Worm (Caenorhabditis elegans) whole organism, young adult: Measurements from ENCODE around the gene atf-7.
A peak's percentile ranks its signal among the peaks of the same experiment; 100 is the strongest.

Experiments
- F10E7.11 ChIP-seq: sonication (generic microtip); optimal IDR thresholded peaks from 2 replicates; lab custom pipeline; 2017; ENCODE audit warnings: mild to moderate bottlenecking, missing genetic modification characterization, moderate library complexity, missing compliant biosample characterization
- K12H6.12 ChIP-seq: fragments of 200-800 bp; sonication (Bioruptor generic); optimal IDR thresholded peaks from 2 replicates; lab custom pipeline; 2018; ENCODE audit warnings: mild to moderate bottlenecking, missing genetic modification characterization, missing compliant biosample characterization
- aptf-3 ChIP-seq: fragments of 200-800 bp; sonication (Bioruptor generic); IDR thresholded peaks from 2 replicates; pipeline ENCODE4 v1.3.6; 2022; ENCODE audit warnings: missing genetic modification characterization, missing compliant biosample characterization
- atf-7 ChIP-seq: sonication (generic microtip); optimal IDR thresholded peaks from 2 replicates; lab custom pipeline; 2017; ENCODE audit warnings: mild to moderate bottlenecking, missing genetic modification characterization, missing compliant biosample characterization
- ccch-3 ChIP-seq: fragments of 200-800 bp; sonication (Bioruptor generic); optimal IDR thresholded peaks from 2 replicates; lab custom pipeline; 2018; ENCODE audit warnings: mild to moderate bottlenecking, missing genetic modification characterization, missing compliant biosample characterization
- cebp-1 ChIP-seq, 2 experiments: fragments of 200-800 bp in 1 of 2; sonication (Bioruptor generic) in 1 of 2; sonication (generic microtip) in 1 of 2; IDR thresholded peaks in 1 of 2; optimal IDR thresholded peaks in 1 of 2; 2 replicates each; pipeline versions ENCODE4 v1.3.6 to Lab custom; 2017 to 2022; ENCODE audit warnings: missing compliant biosample characterization in 2 of 2, missing genetic modification characterization in 2 of 2, mild to moderate bottlenecking in 1 of 2, missing genetic modification reagents in 1 of 2, moderate library complexity in 1 of 2
- ceh-100 ChIP-seq: fragments of 200-800 bp; sonication (Bioruptor generic); IDR thresholded peaks from 2 replicates; pipeline ENCODE4 v1.3.6; 2022; ENCODE audit warnings: missing genetic modification reagents, missing genetic modification characterization, missing compliant biosample characterization
- ceh-27 ChIP-seq: fragments of 200-800 bp; sonication (Bioruptor generic); optimal IDR thresholded peaks from 2 replicates; lab custom pipeline; 2018; ENCODE audit warnings: mild to moderate bottlenecking, missing genetic modification characterization, moderate library complexity, missing compliant biosample characterization
- ceh-40 ChIP-seq: fragments of 200-800 bp; sonication (Bioruptor generic); IDR thresholded peaks from 2 replicates; pipeline ENCODE4 v1.3.6; 2022; ENCODE audit warnings: missing genetic modification characterization, missing compliant biosample characterization
- ceh-58 ChIP-seq: fragments of 200-800 bp; sonication (Bioruptor generic); IDR thresholded peaks from 2 replicates; pipeline ENCODE4 v1.3.6; 2022; ENCODE audit warnings: missing genetic modification characterization, missing compliant biosample characterization
- dpff-1 ChIP-seq: sonication (generic microtip); optimal IDR thresholded peaks from 2 replicates; lab custom pipeline; 2017; ENCODE audit warnings: mild to moderate bottlenecking, missing genetic modification characterization, missing compliant biosample characterization
- dpl-1 ChIP-seq: fragments of 150-350 bp; optimal IDR thresholded peaks from 2 replicates; lab custom pipeline; 2014; ENCODE audit warnings: missing biosample characterization, missing genetic modification reagents, missing genetic modification characterization
- egrh-3 ChIP-seq: fragments of 200-800 bp; sonication (Bioruptor generic); IDR thresholded peaks from 2 replicates; pipeline ENCODE4 v1.3.6; 2022; ENCODE audit warnings: missing genetic modification reagents, missing genetic modification characterization, missing compliant biosample characterization
- fkh-3 ChIP-seq: sonication (generic microtip); optimal IDR thresholded peaks from 2 replicates; lab custom pipeline; 2016; ENCODE audit warnings: mild to moderate bottlenecking, missing genetic modification characterization, missing compliant biosample characterization
- hmg-1.2 ChIP-seq: fragments of 200-800 bp; sonication (Bioruptor generic); IDR thresholded peaks from 2 replicates; pipeline ENCODE4 v1.3.6; 2022; ENCODE audit warnings: missing genetic modification reagents, missing genetic modification characterization, missing compliant biosample characterization
- lag-1 ChIP-seq: fragments of 200-800 bp; sonication (Bioruptor generic); IDR thresholded peaks from 2 replicates; pipeline ENCODE4 v1.3.6; 2022; ENCODE audit warnings: missing genetic modification reagents, missing genetic modification characterization, missing compliant biosample characterization
- let-526 ChIP-seq: fragments of 200-800 bp; sonication (Bioruptor generic); IDR thresholded peaks from 2 replicates; pipeline ENCODE4 v1.3.6; 2022; ENCODE audit warnings: missing genetic modification reagents, missing genetic modification characterization, missing compliant biosample characterization
- lir-1 ChIP-seq: fragments of 200-800 bp; sonication (Bioruptor generic); conservative IDR thresholded peaks from 2 replicates; pipeline ENCODE4 v1.3.6; 2022; ENCODE audit warnings: missing genetic modification reagents, missing genetic modification characterization, missing compliant biosample characterization
- nhr-27 ChIP-seq: fragments of 200-800 bp; sonication (Bioruptor generic); optimal IDR thresholded peaks from 2 replicates; lab custom pipeline; 2018; ENCODE audit warnings: mild to moderate bottlenecking, missing genetic modification characterization, moderate library complexity, missing compliant biosample characterization
- nhr-80 ChIP-seq: sonication (generic microtip); optimal IDR thresholded peaks from 2 replicates; lab custom pipeline; 2016; ENCODE audit warnings: missing genetic modification characterization, missing compliant biosample characterization
- sdz-38 ChIP-seq: sonication (generic microtip); optimal IDR thresholded peaks from 2 replicates; lab custom pipeline; 2016; ENCODE audit warnings: missing genotype, missing genetic modification characterization, missing compliant biosample characterization
- sea-2 ChIP-seq: fragments of 200-800 bp; sonication (Bioruptor generic); IDR thresholded peaks from 2 replicates; pipeline ENCODE4 v1.3.6; 2022; ENCODE audit warnings: missing genetic modification characterization, missing compliant biosample characterization
- snpc-1.1 ChIP-seq: sonication (generic microtip); optimal IDR thresholded peaks from 2 replicates; lab custom pipeline; 2017; ENCODE audit warnings: missing genetic modification characterization, mild to moderate bottlenecking, missing compliant biosample characterization, antibody characterized with exemption, moderate library complexity, missing genotype, missing genetic modification reagents; ENCODE audit not compliant: insufficient read depth
- snpc-4 ChIP-seq, 5 experiments: fragments of 150-350 bp in 1 of 5; sonication (generic microtip) in 4 of 5; optimal IDR thresholded peaks; 2 replicates each; lab custom pipeline; 2014 to 2018; ENCODE audit warnings: missing genetic modification characterization in 5 of 5, missing biosample characterization in 3 of 5, antibody characterized with exemption in 2 of 5, mild to moderate bottlenecking in 2 of 5, missing compliant biosample characterization in 2 of 5, missing genotype in 2 of 5, moderate library complexity in 2 of 5, missing genetic modification reagents in 1 of 5
- tbp1 ChIP-seq: fragments of 200-800 bp; sonication (Bioruptor generic); optimal IDR thresholded peaks from 2 replicates; lab custom pipeline; 2018; ENCODE audit warnings: mild to moderate bottlenecking, missing genetic modification characterization, missing compliant biosample characterization
- tlf-1 ChIP-seq: fragments of 200-800 bp; sonication (Bioruptor generic); optimal IDR thresholded peaks from 2 replicates; lab custom pipeline; 2018; ENCODE audit warnings: mild to moderate bottlenecking, missing genetic modification characterization, missing compliant biosample characterization
- unc-130 ChIP-seq: sonication (generic microtip); optimal IDR thresholded peaks from 2 replicates; lab custom pipeline; 2016; ENCODE audit warnings: missing genetic modification reagents, missing genetic modification characterization, missing compliant biosample characterization
- xnd-1 ChIP-seq: sonication (generic microtip); optimal IDR thresholded peaks from 2 replicates; lab custom pipeline; 2016; ENCODE audit warnings: missing genotype, missing genetic modification reagents, missing genetic modification characterization, missing compliant biosample characterization
- ztf-25 ChIP-seq: fragments of 200-800 bp; sonication (Bioruptor generic); IDR thresholded peaks from 2 replicates; pipeline ENCODE4 v1.3.6; 2022; ENCODE audit warnings: missing genetic modification reagents, missing genetic modification characterization, missing compliant biosample characterization

The atf-7 gene

DNA sequence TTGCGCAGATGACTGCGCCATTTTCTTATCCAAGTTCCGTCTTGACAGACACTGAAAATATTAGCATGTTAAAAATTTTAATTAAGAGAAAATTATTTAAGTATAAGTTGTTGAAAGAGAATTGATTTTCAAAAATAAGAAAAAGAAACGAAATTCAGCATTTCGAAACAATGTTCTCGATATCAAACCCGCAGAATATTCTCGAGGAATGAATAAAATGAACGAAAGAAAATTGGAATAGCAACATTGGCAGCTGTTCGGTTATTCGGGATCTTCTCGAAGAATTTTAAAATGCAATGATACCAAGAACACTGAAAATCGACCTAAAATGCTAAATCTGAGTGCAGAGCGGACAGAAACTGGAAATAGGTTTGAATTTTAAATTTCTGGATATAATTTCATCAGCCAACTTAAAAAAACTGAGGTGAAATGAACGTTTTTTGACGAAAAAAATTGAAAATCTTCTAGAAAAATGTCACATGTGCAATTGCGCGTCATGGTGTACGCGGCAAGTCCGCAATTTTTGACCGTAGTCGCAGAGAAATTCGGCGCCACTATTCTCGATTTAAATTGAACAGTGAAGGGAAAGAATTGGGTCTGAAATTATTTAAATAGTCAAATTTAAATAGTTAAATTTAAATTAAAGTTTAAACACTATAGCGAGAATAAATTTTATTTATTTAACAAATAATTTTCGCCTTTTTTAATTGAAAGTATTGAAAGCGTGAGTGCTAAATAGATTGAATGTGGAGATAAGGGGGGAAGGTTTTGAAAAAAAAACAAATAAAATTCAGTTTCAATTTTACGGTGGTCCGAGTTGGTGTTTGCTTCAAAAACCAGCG, 9.4 kb upstream of the atf-7 start, which contains the start of the genes cct-5 and F25F2.1 (continued):
- no peak for TF ChIP-seq sea-2 (GFP tag; lab: Robert Waterston, UW)
- peak; percentile 96 for TF ChIP-seq dpl-1
- TF ChIP-seq sdz-38 (tag; lab: Kevin White, UChicago) = no peak
- TF ChIP-seq snpc-4 (GFP tag; optimal IDR thresholded peaks at IDR 0.05; lab: Kevin White, UChicago) = no peak
- peak in 3 of 4 experiments; percentile 21 to 46 (median 38) for TF ChIP-seq snpc-4 (tag; optimal IDR thresholded peaks at IDR 0.05; lab: Kevin White, UChicago)
- TF ChIP-seq ceh-100 (GFP tag; lab: Robert Waterston, UW) = no peak
- peak; percentile 67; the same call in 1 of the 2 replicates for TF ChIP-seq lir-1
- TF ChIP-seq ccch-3 (GFP tag; lab: Kevin White, UChicago) = no peak
- TF ChIP-seq nhr-27 (tag; lab: Kevin White, UChicago) = no peak
- no peak for TF ChIP-seq K12H6.12 (tag; lab: Kevin White, UChicago)
- TF ChIP-seq aptf-3 (GFP tag; lab: Robert Waterston, UW) = no peak
- no peak for TF ChIP-seq let-526 (GFP tag; lab: Robert Waterston, UW)
- peak; percentile 53 for TF ChIP-seq snpc-1.1 (tag; lab: Kevin White, UChicago)

DNA sequence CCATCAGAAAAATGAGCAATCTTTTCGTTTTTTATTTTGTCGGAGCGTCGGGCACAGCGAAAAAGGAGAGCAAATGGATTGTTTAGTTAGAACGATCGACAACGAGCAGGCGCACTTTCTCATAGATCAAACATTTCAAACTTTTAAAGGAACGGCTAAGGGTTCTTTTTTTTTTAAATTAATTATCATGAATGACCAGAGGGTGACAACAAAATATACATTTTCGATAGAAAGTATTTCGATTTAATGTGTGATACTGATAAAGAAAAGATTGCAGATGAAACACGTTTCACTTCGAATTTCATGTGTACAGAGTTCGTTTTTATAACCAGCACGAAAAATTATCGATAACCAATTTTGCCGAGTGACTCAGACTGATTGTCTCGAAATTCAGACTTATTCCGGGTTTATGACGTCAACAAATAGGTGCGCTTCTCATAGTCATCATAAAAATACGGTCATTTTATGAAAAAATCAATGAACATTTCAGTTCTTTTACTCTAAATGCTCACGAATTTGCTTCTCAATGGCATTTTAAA, 7.8 kb upstream of the atf-7 start:
- TF ChIP-seq ceh-40 (GFP tag; lab: Robert Waterston, UW) (no peak), K12H6.12 (tag; lab: Kevin White, UChicago) (no peak), unc-130 (GFP tag; lab: Kevin White, UChicago) (no peak), dpff-1 (no peak), ztf-25 (GFP tag; lab: Robert Waterston, UW) (no peak), xnd-1 (tag; lab: Kevin White, UChicago) (no peak), ceh-58 (no peak), atf-7 (tag; lab: Kevin White, UChicago) (peak; percentile 80), lag-1 (GFP tag; lab: Robert Waterston, UW) (no peak), sea-2 (GFP tag; lab: Robert Waterston, UW) (no peak), nhr-80 (tag; lab: Kevin White, UChicago) (peak; percentile 21)

DNA sequence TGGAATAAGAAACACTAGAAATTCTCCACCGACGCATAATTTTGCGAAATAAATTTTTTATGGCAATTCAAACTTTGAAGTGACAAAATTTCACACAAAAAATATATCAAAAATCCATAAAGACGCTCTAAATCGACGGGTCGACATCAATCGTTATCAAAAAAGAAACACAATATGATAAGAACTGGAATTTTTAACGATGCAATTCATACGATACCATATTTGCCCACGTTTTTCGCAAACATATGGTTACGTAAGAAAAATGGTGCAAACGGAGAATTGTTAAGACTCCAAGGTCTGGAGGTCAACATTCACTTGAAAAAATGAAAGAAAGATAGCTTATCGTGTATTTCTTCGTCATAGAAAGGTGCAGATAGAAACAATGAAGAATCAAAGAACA, 7.3 kb upstream of the atf-7 start:
- no peak for TF ChIP-seq tbp1
- TF ChIP-seq nhr-80 (tag; lab: Kevin White, UChicago) = peak; percentile 70

DNA sequence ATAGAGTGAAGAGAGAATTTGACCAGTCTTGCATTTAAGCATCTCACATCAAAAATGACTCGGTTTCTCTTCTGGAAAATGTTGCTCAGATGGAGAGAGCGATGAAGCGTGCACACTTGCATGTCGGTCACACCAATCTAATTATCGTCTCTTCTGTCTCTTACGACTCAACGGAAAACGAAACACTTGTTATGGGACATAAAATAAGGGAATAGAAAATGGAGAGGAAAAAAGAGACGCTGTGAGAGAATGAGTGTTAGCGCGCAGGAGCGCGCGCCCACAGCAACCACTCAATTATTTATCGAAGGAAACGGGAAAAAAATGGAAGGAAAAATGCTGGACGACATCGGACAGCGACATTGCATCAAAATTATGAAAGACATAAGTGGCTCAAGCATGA, 6.9 kb upstream of the atf-7 start:
- peak; percentile 25 for TF ChIP-seq tlf-1 (GFP tag; lab: Kevin White, UChicago)
- no peak for TF ChIP-seq egrh-3
- TF ChIP-seq ceh-27 (GFP tag; lab: Kevin White, UChicago) = peak; percentile 61
- no peak for TF ChIP-seq hmg-1.2 (GFP tag; lab: Robert Waterston, UW)
- no peak for TF ChIP-seq F10E7.11
- TF ChIP-seq fkh-3 = no peak
- no peak for TF ChIP-seq cebp-1 (GFP tag; IDR thresholded peaks at IDR 0.05; lab: Robert Waterston, UW)
- peak; percentile 46 for TF ChIP-seq cebp-1 (tag; optimal IDR thresholded peaks at IDR 0.05; lab: Kevin White, UChicago)
